Fruit fly (Drosophila melanogaster) whole organism, embryonic: ENCODE results near the gene Hs6st.

Experiments used
- BEAF-32 ChIP-seq: fragments of 200-800 bp; sonication (Bioruptor generic); optimal IDR thresholded peaks from 3 replicates; lab custom pipeline; 2017; ENCODE audit warnings: missing biosample characterization, missing genetic modification characterization, mild to moderate bottlenecking, moderate library complexity, missing genetic modification reagents
- Blimp-1 ChIP-seq: fragments of 200-800 bp; sonication (Bioruptor generic); optimal IDR thresholded peaks from 3 replicates; lab custom pipeline; 2018; ENCODE audit warnings: missing biosample characterization, missing genetic modification characterization, mild to moderate bottlenecking, moderate library complexity, missing genetic modification reagents
- CG10267 ChIP-seq: fragments of 200-800 bp; sonication (Bioruptor generic); optimal IDR thresholded peaks from 2 replicates; lab custom pipeline; 2018; ENCODE audit warnings: missing biosample characterization, mild to moderate bottlenecking, missing genetic modification characterization, moderate library complexity
- CG10462 ChIP-seq: fragments of 200-800 bp; sonication (Bioruptor generic); optimal IDR thresholded peaks from 2 replicates; lab custom pipeline; 2016; ENCODE audit warnings: missing biosample characterization, missing genetic modification characterization
- CG10959 ChIP-seq: fragments of 200-800 bp; sonication (Bioruptor generic); IDR thresholded peaks from 2 replicates; pipeline ENCODE4 v1.3.6; 2022; ENCODE audit warnings: missing biosample characterization, missing genetic modification characterization
- CG11247 ChIP-seq: fragments of 200-800 bp; sonication (Bioruptor generic); IDR thresholded peaks from 2 replicates; pipeline ENCODE4 v1.3.6; 2022; ENCODE audit warnings: missing biosample characterization, missing genetic modification characterization
- CG12104 ChIP-seq: fragments of 200-800 bp; sonication (Bioruptor generic); optimal IDR thresholded peaks from 3 replicates; lab custom pipeline; 2016; ENCODE audit warnings: missing biosample characterization, missing genetic modification characterization
- CG12391 ChIP-seq: fragments of 200-800 bp; sonication (Bioruptor generic); optimal IDR thresholded peaks from 3 replicates; lab custom pipeline; 2018; ENCODE audit warnings: missing biosample characterization, mild to moderate bottlenecking, missing genetic modification characterization, moderate library complexity
- CG13296 ChIP-seq: fragments of 200-800 bp; sonication (Bioruptor generic); optimal IDR thresholded peaks from 3 replicates; lab custom pipeline; 2018; ENCODE audit warnings: missing biosample characterization, mild to moderate bottlenecking, missing genetic modification characterization
- CG15479 ChIP-seq: fragments of 200-800 bp; sonication (Bioruptor generic); optimal IDR thresholded peaks from 3 replicates; lab custom pipeline; 2019; ENCODE audit warnings: missing biosample characterization, mild to moderate bottlenecking, missing genetic modification characterization, moderate library complexity
- CG17359 ChIP-seq: fragments of 200-800 bp; sonication (Bioruptor generic); optimal IDR thresholded peaks from 3 replicates; lab custom pipeline; 2018; ENCODE audit warnings: missing biosample characterization, mild to moderate bottlenecking, missing genetic modification characterization, moderate library complexity
- CG17829 ChIP-seq: fragments of 200-800 bp; optimal IDR thresholded peaks from 2 replicates; lab custom pipeline; 2019; ENCODE audit warnings: missing biosample characterization, mild to moderate bottlenecking, missing genetic modification characterization, moderate library complexity
- CG2120 ChIP-seq: fragments of 200-800 bp; sonication (Bioruptor generic); optimal IDR thresholded peaks from 3 replicates; lab custom pipeline; 2016; ENCODE audit warnings: missing biosample characterization, missing genetic modification characterization
- CG2712 ChIP-seq: fragments of 200-800 bp; optimal IDR thresholded peaks from 3 replicates; lab custom pipeline; 2019; ENCODE audit warnings: missing biosample characterization, mild to moderate bottlenecking, missing genetic modification characterization, moderate library complexity
- CG34224 ChIP-seq: fragments of 200-800 bp; sonication (Bioruptor generic); IDR thresholded peaks from 3 replicates; pipeline ENCODE4 v1.3.6; 2022; ENCODE audit warnings: missing biosample characterization, missing genetic modification characterization; ENCODE audit not compliant: partially characterized antibody
- CG4424 ChIP-seq: fragments of 200-800 bp; sonication (Bioruptor generic); optimal IDR thresholded peaks from 3 replicates; lab custom pipeline; 2016; ENCODE audit warnings: missing biosample characterization, missing genetic modification characterization
- CG7745 ChIP-seq: fragments of 200-800 bp; sonication (Bioruptor generic); optimal IDR thresholded peaks from 2 replicates; lab custom pipeline; 2018; ENCODE audit warnings: missing biosample characterization, mild to moderate bottlenecking, missing genetic modification characterization, moderate library complexity
- Camta ChIP-seq: fragments of 200-800 bp; sonication (Bioruptor generic); optimal IDR thresholded peaks from 2 replicates; lab custom pipeline; 2016; ENCODE audit warnings: missing biosample characterization, missing genetic modification characterization
- Dfd ChIP-seq, 2 experiments: fragments of >200 bp; optimal IDR thresholded peaks; 2 replicates each; lab custom pipeline; 2017; ENCODE audit warnings: missing biosample characterization in 2 of 2, missing genetic modification characterization in 2 of 2
- Ets97D ChIP-seq: fragments of 200-800 bp; sonication (Bioruptor generic); optimal IDR thresholded peaks from 3 replicates; lab custom pipeline; 2016; ENCODE audit warnings: missing biosample characterization, missing genetic modification characterization
- HHEX ChIP-seq: fragments of 200-800 bp; sonication (Bioruptor generic); optimal IDR thresholded peaks from 3 replicates; lab custom pipeline; 2017; ENCODE audit warnings: missing biosample characterization, mild to moderate bottlenecking, missing genetic modification characterization, missing genetic modification reagents
- Hmr ChIP-seq: fragments of 200-800 bp; sonication (Bioruptor generic); optimal IDR thresholded peaks from 3 replicates; lab custom pipeline; 2017; ENCODE audit warnings: mild to moderate bottlenecking, missing biosample characterization, missing genetic modification reagents, missing genetic modification characterization
- Lpt ChIP-seq: fragments of >200 bp; optimal IDR thresholded peaks from 2 replicates; lab custom pipeline; 2018; ENCODE audit warnings: missing biosample characterization, missing genetic modification characterization
- MTF-1 ChIP-seq: fragments of 200-800 bp; sonication (Bioruptor generic); optimal IDR thresholded peaks from 2 replicates; lab custom pipeline; 2018; ENCODE audit warnings: missing biosample characterization, mild to moderate bottlenecking, missing genetic modification characterization, borderline replicate concordance
- Max ChIP-seq: fragments of 200-800 bp; sonication (Bioruptor generic); optimal IDR thresholded peaks from 2 replicates; lab custom pipeline; 2016; ENCODE audit warnings: missing biosample characterization, mild to moderate bottlenecking, missing genetic modification characterization
- Myb ChIP-seq: fragments of 200-800 bp; sonication (Bioruptor generic); optimal IDR thresholded peaks from 2 replicates; lab custom pipeline; 2016; ENCODE audit warnings: missing biosample characterization, missing genetic modification characterization
- NC2α ChIP-seq: fragments of 200-800 bp; sonication (Bioruptor generic); optimal IDR thresholded peaks from 2 replicates; lab custom pipeline; 2016; ENCODE audit warnings: missing biosample characterization, missing genetic modification characterization
- Nf-YC ChIP-seq: fragments of 200-800 bp; optimal IDR thresholded peaks from 3 replicates; lab custom pipeline; 2019; ENCODE audit warnings: missing biosample characterization, mild to moderate bottlenecking, missing genetic modification characterization, moderate library complexity
- Spps ChIP-seq: fragments of 200-800 bp; sonication (Bioruptor generic); optimal IDR thresholded peaks from 2 replicates; lab custom pipeline; 2018; ENCODE audit warnings: missing biosample characterization, mild to moderate bottlenecking, missing genetic modification characterization
- Ssrp ChIP-seq: fragments of 200-800 bp; sonication (Bioruptor generic); optimal IDR thresholded peaks from 2 replicates; lab custom pipeline; 2018; ENCODE audit warnings: missing biosample characterization, mild to moderate bottlenecking, missing genetic modification characterization, moderate library complexity
- ara ChIP-seq: fragments of 200-800 bp; sonication (Bioruptor generic); IDR thresholded peaks from 2 replicates; pipeline ENCODE4 v1.3.6; 2022; ENCODE audit warnings: missing biosample characterization, missing genetic modification characterization
- bcd ChIP-seq: fragments of 200-800 bp; sonication (Bioruptor generic); optimal IDR thresholded peaks from 2 replicates; lab custom pipeline; 2017; ENCODE audit warnings: missing biosample characterization, mild to moderate bottlenecking, missing genetic modification characterization
- chinmo ChIP-seq: fragments of 200-800 bp; sonication (Bioruptor generic); IDR thresholded peaks from 4 replicates; pipeline ENCODE4 v1.3.6; 2022; ENCODE audit warnings: missing biosample characterization, missing genetic modification characterization; ENCODE audit not compliant: partially characterized antibody
- dimm ChIP-seq: fragments of 200-800 bp; sonication (Bioruptor generic); IDR thresholded peaks from 2 replicates; pipeline ENCODE4 v1.3.6; 2022; ENCODE audit warnings: missing biosample characterization, missing genetic modification characterization
- dmrt99B ChIP-seq: fragments of 200-800 bp; sonication (Bioruptor generic); optimal IDR thresholded peaks from 2 replicates; lab custom pipeline; 2018; ENCODE audit warnings: missing biosample characterization, mild to moderate bottlenecking, missing genetic modification characterization, moderate library complexity
- gcm ChIP-seq: fragments of 200-800 bp; sonication (Bioruptor generic); optimal IDR thresholded peaks from 2 replicates; lab custom pipeline; 2019; ENCODE audit warnings: missing biosample characterization, mild to moderate bottlenecking, missing genetic modification characterization, moderate library complexity
- her ChIP-seq: fragments of 200-800 bp; sonication (Bioruptor generic); optimal IDR thresholded peaks from 2 replicates; lab custom pipeline; 2016; ENCODE audit warnings: missing biosample characterization, missing genetic modification characterization
- ken ChIP-seq: fragments of 200-800 bp; sonication (Bioruptor generic); IDR thresholded peaks from 3 replicates; pipeline ENCODE4 v1.3.6; 2022; ENCODE audit warnings: missing biosample characterization, missing genetic modification characterization
- knrl ChIP-seq: fragments of 200-800 bp; sonication (Bioruptor generic); IDR thresholded peaks from 3 replicates; pipeline ENCODE4 v1.3.6; 2022; ENCODE audit warnings: missing biosample characterization, missing genetic modification characterization; ENCODE audit not compliant: partially characterized antibody
- lmd ChIP-seq: fragments of 200-800 bp; sonication (Bioruptor generic); IDR thresholded peaks from 2 replicates; pipeline ENCODE4 v1.3.6; 2022; ENCODE audit warnings: missing biosample characterization, missing genetic modification characterization
- phol ChIP-seq: fragments of 200-800 bp; sonication (Bioruptor generic); optimal IDR thresholded peaks from 3 replicates; lab custom pipeline; 2018; ENCODE audit warnings: missing biosample characterization, mild to moderate bottlenecking, missing genetic modification characterization, moderate library complexity
- psq ChIP-seq: fragments of 200-800 bp; sonication (Bioruptor generic); optimal IDR thresholded peaks from 2 replicates; lab custom pipeline; 2017; ENCODE audit warnings: missing biosample characterization, missing genetic modification characterization
- salm ChIP-seq: fragments of 200-800 bp; sonication (Bioruptor generic); optimal IDR thresholded peaks from 2 replicates; lab custom pipeline; 2018; ENCODE audit warnings: missing biosample characterization, mild to moderate bottlenecking, missing genetic modification characterization
- schlank ChIP-seq: fragments of 200-800 bp; sonication (Bioruptor generic); optimal IDR thresholded peaks from 2 replicates; lab custom pipeline; 2018; ENCODE audit warnings: missing biosample characterization, mild to moderate bottlenecking, missing genetic modification characterization
- scrt ChIP-seq: fragments of 200-800 bp; sonication (Bioruptor generic); optimal IDR thresholded peaks from 2 replicates; lab custom pipeline; 2018; ENCODE audit warnings: missing biosample characterization, mild to moderate bottlenecking, missing genetic modification characterization, moderate library complexity
- sd ChIP-seq: fragments of 200-800 bp; sonication (Bioruptor generic); optimal IDR thresholded peaks from 3 replicates; lab custom pipeline; 2018; ENCODE audit warnings: missing biosample characterization, mild to moderate bottlenecking, missing genetic modification characterization, moderate library complexity
- stc ChIP-seq: fragments of 200-800 bp; sonication (Bioruptor generic); IDR thresholded peaks from 2 replicates; pipeline ENCODE4 v1.3.6; 2022; ENCODE audit warnings: missing biosample characterization, missing genetic modification characterization
- tx ChIP-seq: fragments of 200-800 bp; sonication (Bioruptor generic); optimal IDR thresholded peaks from 2 replicates; lab custom pipeline; 2016; ENCODE audit warnings: missing biosample characterization, missing genetic modification characterization
- vnd ChIP-seq: fragments of 200-800 bp; sonication (Bioruptor generic); IDR thresholded peaks from 3 replicates; pipeline ENCODE4 v1.3.6; 2022; ENCODE audit warnings: missing biosample characterization, missing genetic modification characterization; ENCODE audit not compliant: partially characterized antibody
- wdn ChIP-seq: fragments of 200-800 bp; sonication (Bioruptor generic); IDR thresholded peaks from 2 replicates; pipeline ENCODE4 v1.3.6; 2022; ENCODE audit warnings: missing biosample characterization, missing genetic modification characterization

Gene Hs6st

DNA sequence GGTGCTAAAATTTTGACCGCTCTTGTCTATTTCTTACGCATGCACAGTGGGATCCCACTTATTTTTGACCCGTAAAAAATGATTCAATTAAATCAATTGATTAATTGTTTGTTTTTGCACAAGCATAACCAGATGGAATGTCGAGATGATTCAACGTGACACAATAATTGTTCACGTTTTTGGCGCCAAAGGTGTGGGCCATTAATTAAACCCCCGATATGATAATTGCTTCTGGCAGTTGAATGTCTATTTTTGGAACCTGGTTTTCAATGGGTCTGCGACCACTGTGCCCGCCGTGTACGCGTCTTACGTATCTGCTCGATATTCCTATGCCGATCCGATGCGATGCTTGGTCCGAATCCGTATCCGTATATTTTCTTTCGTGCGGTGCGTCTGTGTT lies 116.3 kb downstream of the Hs6st start (continued):
- TF ChIP-seq chinmo (GFP tag; lab: Robert Waterston, UW) (no peak), CG2120 (peak; percentile 55), psq (GFP tag; lab: Kevin White, UChicago) (no peak), schlank (tag; lab: Kevin White, UChicago) (peak; percentile 27), ken (GFP tag; lab: Robert Waterston, UW) (peak; percentile 71; the same call in 1 of the 3 replicates), gcm (peak; percentile 55), phol (peak; percentile 76), scrt (peak; percentile 26), tx (peak; percentile 42), Spps (tag; lab: Kevin White, UChicago) (peak; percentile 51), dmrt99B (tag; lab: Kevin White, UChicago) (peak; percentile 80), Myb (GFP tag; lab: Kevin White, UChicago) (peak; percentile 49), HHEX (GFP tag; lab: Kevin White, UChicago) (peak; percentile 77), CG34224 (GFP tag; lab: Robert Waterston, UW) (no peak), CG12391 (peak; percentile 65), ara (GFP tag; lab: Robert Waterston, UW) (peak; percentile 56; the same call in 1 of the 2 replicates), CG12104 (GFP tag; lab: Kevin White, UChicago) (peak; percentile 34), salm (peak; percentile 60), knrl (peak; percentile 55; the same call in 2 of the 3 replicates), her (GFP tag; lab: Kevin White, UChicago) (peak; percentile 57), CG2712 (peak; percentile 77), CG10959 (peak; percentile 54), CG17359 (tag; lab: Kevin White, UChicago) (peak; percentile 69), Lpt (no peak), lmd (peak; percentile 83), CG7745 (tag; lab: Kevin White, UChicago) (no peak), MTF-1 (GFP tag; lab: Kevin White, UChicago) (peak; percentile 51), Blimp-1 (no peak), BEAF-32 (GFP tag; lab: Kevin White, UChicago) (no peak), Ets97D (GFP tag; lab: Kevin White, UChicago) (peak; percentile 16), Dfd (GFP tag; optimal IDR thresholded peaks at IDR 0.05; lab: Kevin White, UChicago) (no peak), Ssrp (tag; lab: Kevin White, UChicago) (peak; percentile 61), CG10462 (GFP tag; lab: Kevin White, UChicago) (no peak), stc (GFP tag; lab: Robert Waterston, UW) (peak; percentile 69), CG10267 (peak; percentile 56), sd (tag; lab: Kevin White, UChicago) (peak; percentile 46), Hmr (GFP tag; lab: Kevin White, UChicago) (no peak), CG13296 (GFP tag; lab: Kevin White, UChicago) (peak; percentile 62), Camta (GFP tag; lab: Kevin White, UChicago) (peak; percentile 42), wdn (GFP tag; lab: Robert Waterston, UW) (peak; percentile 59; the same call in 1 of the 2 replicates), CG4424 (peak; percentile 71), bcd (GFP tag; lab: Kevin White, UChicago) (peak; percentile 68), CG17829 (peak; percentile 70), Max (GFP tag; lab: Kevin White, UChicago) (peak; percentile 31), vnd (GFP tag; lab: Robert Waterston, UW) (0 out of 3 replicates have a peak, but pooled peaks have one; percentile 40), dimm (GFP tag; lab: Robert Waterston, UW) (peak; percentile 49; the same call in 1 of the 2 replicates), Nf-YC (tag; lab: Kevin White, UChicago) (peak; percentile 53), NC2α (GFP tag; lab: Kevin White, UChicago) (peak; percentile 37), CG11247 (GFP tag; lab: Robert Waterston, UW) (peak; percentile 65), CG15479 (no peak)
